Worm (Caenorhabditis elegans): ENCODE measurements around the gene pals-28.

DNA sequence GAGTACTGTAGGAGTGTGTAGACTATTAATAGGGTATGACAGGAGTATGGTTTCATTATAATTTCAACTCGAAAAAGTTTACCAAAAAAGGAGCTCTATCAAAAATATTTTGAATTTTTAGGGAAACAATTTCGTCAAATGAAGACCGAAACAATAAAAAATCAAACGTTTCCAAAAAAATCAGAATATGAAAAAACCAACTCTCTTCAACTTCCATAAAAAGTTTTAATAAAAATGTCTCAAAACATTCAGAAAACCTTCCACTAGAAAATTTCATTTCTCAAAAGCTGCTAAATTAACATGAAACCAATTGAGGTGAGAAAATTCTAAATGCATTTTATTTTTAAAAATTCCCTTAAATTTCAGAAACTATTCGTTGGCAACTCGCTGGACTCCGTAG is 14.0 kb upstream of the pals-28 start, which contains the start of gene ckb-3:
- TF ChIP-seq lin-26 (GFP tag; IDR thresholded peaks at IDR 0.05) (no peak), K12H6.12 (tag; optimal IDR thresholded peaks at IDR 0.05) (no peak), pha-4 (tag; optimal IDR thresholded peaks at IDR 0.05) (no peak), him-1 (tag; optimal IDR thresholded peaks at IDR 0.05) (no peak), snpc-4 (GFP tag; optimal IDR thresholded peaks at IDR 0.05) (no peak), snpc-4 (tag; optimal IDR thresholded peaks at IDR 0.05) (no peak), madf-8 (GFP tag; conservative IDR thresholded peaks at IDR 0.05) (no peak), ama-1 (optimal IDR thresholded peaks at IDR 0.05) (no peak), ama-1 (GFP tag; optimal IDR thresholded peaks at IDR 0.05) (no peak), Y56A3A.18 (GFP tag; IDR thresholded peaks at IDR 0.05) (no peak), cebp-2 (GFP tag; IDR thresholded peaks at IDR 0.05) (no peak), nhr-120 (GFP tag; IDR thresholded peaks at IDR 0.05) (no peak), lin-40 (tag; optimal IDR thresholded peaks at IDR 0.05) (no peak)
